Fruit fly (Drosophila melanogaster) whole organism, embryonic: ENCODE data around the gene Tdg.

Experiments used
- Abd-B ChIP-seq: fragments of 200-800 bp; sonication (Bioruptor generic); optimal IDR thresholded peaks from 2 replicates; lab custom pipeline; 2018; ENCODE audit warnings: missing biosample characterization, mild to moderate bottlenecking, missing genetic modification characterization, moderate library complexity
- Bdp1 ChIP-seq: fragments of 200-800 bp; sonication (Bioruptor generic); optimal IDR thresholded peaks from 3 replicates; lab custom pipeline; 2016; ENCODE audit warnings: missing biosample characterization, missing genetic modification characterization
- CG10147 ChIP-seq: fragments of 200-800 bp; sonication (Bioruptor generic); optimal IDR thresholded peaks from 2 replicates; lab custom pipeline; 2019; ENCODE audit warnings: missing biosample characterization, mild to moderate bottlenecking, missing genetic modification characterization, moderate library complexity
- CG10321 ChIP-seq: fragments of 200-800 bp; sonication (Bioruptor generic); IDR thresholded peaks from 2 replicates; pipeline ENCODE4 v1.3.6; 2022; ENCODE audit warnings: missing biosample characterization, missing genetic modification characterization
- CG10543 ChIP-seq: fragments of 200-800 bp; sonication (Bioruptor generic); optimal IDR thresholded peaks from 3 replicates; lab custom pipeline; 2017; ENCODE audit warnings: missing biosample characterization, mild to moderate bottlenecking, missing genetic modification characterization, moderate library complexity
- CG10565 ChIP-seq: fragments of 200-800 bp; sonication (Bioruptor generic); optimal IDR thresholded peaks from 3 replicates; lab custom pipeline; 2016; ENCODE audit warnings: missing biosample characterization, mild to moderate bottlenecking, missing genetic modification characterization
- CG11398 ChIP-seq: fragments of 200-800 bp; sonication (Bioruptor generic); optimal IDR thresholded peaks from 2 replicates; lab custom pipeline; 2016; ENCODE audit warnings: missing biosample characterization, missing genetic modification characterization
- CG13424 ChIP-seq: fragments of 200-800 bp; sonication (Bioruptor generic); optimal IDR thresholded peaks from 2 replicates; lab custom pipeline; 2019; ENCODE audit warnings: missing biosample characterization, mild to moderate bottlenecking, missing genetic modification characterization, moderate library complexity
- CG15073 ChIP-seq: fragments of 200-800 bp; sonication (Bioruptor generic); optimal IDR thresholded peaks from 2 replicates; lab custom pipeline; 2016; ENCODE audit warnings: missing biosample characterization, missing genetic modification characterization
- CG15514 ChIP-seq: fragments of 200-800 bp; sonication (Bioruptor generic); optimal IDR thresholded peaks from 3 replicates; lab custom pipeline; 2017; ENCODE audit warnings: missing biosample characterization, missing genetic modification characterization, mild to moderate bottlenecking, moderate library complexity, missing genetic modification reagents
- CG15696 ChIP-seq: fragments of 200-800 bp; sonication (Bioruptor generic); optimal IDR thresholded peaks from 2 replicates; lab custom pipeline; 2019; ENCODE audit warnings: missing biosample characterization, mild to moderate bottlenecking, missing genetic modification characterization, moderate library complexity
- CG1603 ChIP-seq: fragments of 200-800 bp; sonication (Bioruptor generic); optimal IDR thresholded peaks from 2 replicates; lab custom pipeline; 2019; ENCODE audit warnings: missing biosample characterization, mild to moderate bottlenecking, missing genetic modification characterization, moderate library complexity
- CG17361 ChIP-seq: fragments of 200-800 bp; sonication (Bioruptor generic); IDR thresholded peaks from 3 replicates; pipeline ENCODE4 v1.3.6; 2022; ENCODE audit warnings: missing biosample characterization, missing genetic modification characterization
- CG17385 ChIP-seq: fragments of 200-800 bp; sonication (Bioruptor generic); optimal IDR thresholded peaks from 3 replicates; lab custom pipeline; 2018; ENCODE audit warnings: missing biosample characterization, mild to moderate bottlenecking, missing genetic modification characterization
- CG18619 ChIP-seq: fragments of 200-800 bp; sonication (Bioruptor generic); optimal IDR thresholded peaks from 3 replicates; lab custom pipeline; 2017; ENCODE audit warnings: missing biosample characterization, mild to moderate bottlenecking, missing genetic modification characterization
- CG30431 ChIP-seq: fragments of 200-800 bp; sonication (Bioruptor generic); optimal IDR thresholded peaks from 2 replicates; lab custom pipeline; 2017; ENCODE audit warnings: missing biosample characterization, missing genetic modification characterization
- CG33557 ChIP-seq: fragments of 200-800 bp; sonication (Bioruptor generic); optimal IDR thresholded peaks from 2 replicates; lab custom pipeline; 2019; ENCODE audit warnings: missing biosample characterization, mild to moderate bottlenecking, missing genetic modification characterization, moderate library complexity
- CG34224 ChIP-seq: fragments of 200-800 bp; sonication (Bioruptor generic); IDR thresholded peaks from 3 replicates; pipeline ENCODE4 v1.3.6; 2022; ENCODE audit warnings: missing biosample characterization, missing genetic modification characterization; ENCODE audit not compliant: partially characterized antibody
- CG34376 ChIP-seq: fragments of 200-800 bp; sonication (Bioruptor generic); optimal IDR thresholded peaks from 2 replicates; lab custom pipeline; 2018; ENCODE audit warnings: missing biosample characterization, mild to moderate bottlenecking, missing genetic modification characterization
- CG8388 ChIP-seq: fragments of 200-800 bp; sonication (Bioruptor generic); optimal IDR thresholded peaks from 2 replicates; lab custom pipeline; 2019; ENCODE audit warnings: missing biosample characterization, mild to moderate bottlenecking, missing genetic modification characterization, moderate library complexity
- Chrac-16 ChIP-seq: fragments of 200-800 bp; sonication (Bioruptor generic); optimal IDR thresholded peaks from 3 replicates; lab custom pipeline; 2016; ENCODE audit warnings: missing biosample characterization, missing genetic modification characterization
- E2f2 ChIP-seq: fragments of 200-800 bp; sonication (Bioruptor generic); IDR thresholded peaks from 2 replicates; pipeline ENCODE4 v1.3.6; 2022; ENCODE audit warnings: missing biosample characterization, missing genetic modification characterization
- Hr39 ChIP-seq: fragments of >200 bp; optimal IDR thresholded peaks from 2 replicates; lab custom pipeline; 2017
- Jarid2 ChIP-seq: fragments of 200-800 bp; sonication (Bioruptor generic); optimal IDR thresholded peaks from 3 replicates; lab custom pipeline; 2017; ENCODE audit warnings: mild to moderate bottlenecking, missing biosample characterization, missing genetic modification reagents, missing genetic modification characterization
- MTF-1 ChIP-seq: fragments of 200-800 bp; sonication (Bioruptor generic); optimal IDR thresholded peaks from 2 replicates; lab custom pipeline; 2018; ENCODE audit warnings: missing biosample characterization, mild to moderate bottlenecking, missing genetic modification characterization, borderline replicate concordance
- Med ChIP-seq: fragments of 200-800 bp; sonication (Bioruptor generic); peaks from one replicate; lab custom pipeline; 2016; ENCODE audit warnings: missing biosample characterization, missing genetic modification characterization, mild to moderate bottlenecking, inconsistent platforms, moderate library complexity
- Meics ChIP-seq: fragments of 200-800 bp; sonication (Bioruptor generic); optimal IDR thresholded peaks from 2 replicates; lab custom pipeline; 2017; ENCODE audit warnings: missing biosample characterization, mild to moderate bottlenecking, missing genetic modification characterization
- Mes4 ChIP-seq: fragments of 200-800 bp; sonication (Bioruptor generic); optimal IDR thresholded peaks from 2 replicates; lab custom pipeline; 2016; ENCODE audit warnings: missing biosample characterization, missing genetic modification characterization
- Nf-YB ChIP-seq: fragments of 200-800 bp; sonication (Bioruptor generic); optimal IDR thresholded peaks from 3 replicates; lab custom pipeline; 2019; ENCODE audit warnings: missing biosample characterization, mild to moderate bottlenecking, missing genetic modification characterization, moderate library complexity
- PHDP ChIP-seq: fragments of 200-800 bp; sonication (Bioruptor generic); optimal IDR thresholded peaks from 3 replicates; lab custom pipeline; 2018; ENCODE audit warnings: missing biosample characterization, mild to moderate bottlenecking, missing genetic modification characterization, moderate library complexity
- Trl ChIP-seq, 3 experiments: fragments of >200 bp in 2 of 3; fragments of 200-800 bp in 1 of 3; sonication (Bioruptor generic) in 1 of 3; optimal IDR thresholded peaks; 2 replicates in 1 of 3; 3 replicates in 2 of 3; lab custom pipeline; 2016 to 2017; ENCODE audit warnings: missing biosample characterization in 1 of 3, missing genetic modification characterization in 1 of 3
- ac ChIP-seq: fragments of 200-800 bp; sonication (Bioruptor generic); optimal IDR thresholded peaks from 3 replicates; lab custom pipeline; 2017; ENCODE audit warnings: missing biosample characterization, mild to moderate bottlenecking, missing genetic modification characterization
- cas ChIP-seq: fragments of 200-800 bp; sonication (Bioruptor generic); IDR thresholded peaks from 2 replicates; pipeline ENCODE4 v1.3.6; 2022; ENCODE audit warnings: missing biosample characterization, missing genetic modification characterization
- croc ChIP-seq: fragments of 200-800 bp; sonication (Bioruptor generic); conservative IDR thresholded peaks from 3 replicates; pipeline ENCODE4 v1.3.6; 2022; ENCODE audit warnings: missing biosample characterization, missing genetic modification characterization
- disco-r ChIP-seq: fragments of 200-800 bp; sonication (Bioruptor generic); optimal IDR thresholded peaks from 2 replicates; lab custom pipeline; 2016; ENCODE audit warnings: missing biosample characterization, missing genetic modification characterization
- eve ChIP-seq, 2 experiments: fragments of >200 bp; optimal IDR thresholded peaks; 2 replicates each; lab custom pipeline; 2017; ENCODE audit warnings: missing biosample characterization in 2 of 2, missing genetic modification characterization in 2 of 2
- eyg ChIP-seq: fragments of 200-800 bp; sonication (Bioruptor generic); optimal IDR thresholded peaks from 3 replicates; lab custom pipeline; 2016; ENCODE audit warnings: missing biosample characterization, missing genetic modification characterization
- gcm ChIP-seq: fragments of 200-800 bp; sonication (Bioruptor generic); optimal IDR thresholded peaks from 2 replicates; lab custom pipeline; 2019; ENCODE audit warnings: missing biosample characterization, mild to moderate bottlenecking, missing genetic modification characterization, moderate library complexity
- gsb ChIP-seq: fragments of 200-800 bp; sonication (Bioruptor generic); IDR thresholded peaks from 2 replicates; pipeline ENCODE4 v1.3.6; 2022; ENCODE audit warnings: missing biosample characterization, missing genetic modification characterization
- inv ChIP-seq: fragments of 200-800 bp; sonication (Bioruptor generic); IDR thresholded peaks from 2 replicates; pipeline ENCODE4 v1.3.6; 2022; ENCODE audit warnings: missing biosample characterization, missing genetic modification characterization; ENCODE audit not compliant: partially characterized antibody
- klu ChIP-seq: fragments of 200-800 bp; sonication (Bioruptor generic); IDR thresholded peaks from 2 replicates; pipeline ENCODE4 v1.3.6; 2022; ENCODE audit warnings: missing biosample characterization, missing genetic modification characterization
- mld ChIP-seq: fragments of 200-800 bp; sonication (Bioruptor generic); IDR thresholded peaks from 3 replicates; pipeline ENCODE4 v1.3.6; 2022; ENCODE audit warnings: missing biosample characterization, missing genetic modification characterization; ENCODE audit not compliant: partially characterized antibody
- nerfin-1 ChIP-seq: fragments of 200-800 bp; sonication (Bioruptor generic); optimal IDR thresholded peaks from 3 replicates; lab custom pipeline; 2019; ENCODE audit warnings: missing biosample characterization, mild to moderate bottlenecking, missing genetic modification characterization, moderate library complexity
- nmo ChIP-seq: fragments of 200-800 bp; sonication (Bioruptor generic); optimal IDR thresholded peaks from 2 replicates; lab custom pipeline; 2018; ENCODE audit warnings: missing biosample characterization, mild to moderate bottlenecking, missing genetic modification characterization, moderate library complexity
- nom ChIP-seq: fragments of 200-800 bp; sonication (Bioruptor generic); optimal IDR thresholded peaks from 2 replicates; lab custom pipeline; 2017; ENCODE audit warnings: missing biosample characterization, missing genetic modification characterization, mild to moderate bottlenecking, moderate library complexity, missing genetic modification reagents
- sens ChIP-seq: fragments of 200-800 bp; sonication (Bioruptor generic); peaks from one replicate; lab custom pipeline; 2016; ENCODE audit warnings: missing biosample characterization, missing genetic modification characterization
- slp2 ChIP-seq: fragments of 200-800 bp; sonication (Bioruptor generic); optimal IDR thresholded peaks from 2 replicates; lab custom pipeline; 2016; ENCODE audit warnings: missing biosample characterization, missing genetic modification characterization
- sob ChIP-seq: fragments of 200-800 bp; sonication (Bioruptor generic); IDR thresholded peaks from 2 replicates; pipeline ENCODE4 v1.3.6; 2022; ENCODE audit warnings: missing biosample characterization, missing genetic modification characterization

Tdg gene

DNA sequence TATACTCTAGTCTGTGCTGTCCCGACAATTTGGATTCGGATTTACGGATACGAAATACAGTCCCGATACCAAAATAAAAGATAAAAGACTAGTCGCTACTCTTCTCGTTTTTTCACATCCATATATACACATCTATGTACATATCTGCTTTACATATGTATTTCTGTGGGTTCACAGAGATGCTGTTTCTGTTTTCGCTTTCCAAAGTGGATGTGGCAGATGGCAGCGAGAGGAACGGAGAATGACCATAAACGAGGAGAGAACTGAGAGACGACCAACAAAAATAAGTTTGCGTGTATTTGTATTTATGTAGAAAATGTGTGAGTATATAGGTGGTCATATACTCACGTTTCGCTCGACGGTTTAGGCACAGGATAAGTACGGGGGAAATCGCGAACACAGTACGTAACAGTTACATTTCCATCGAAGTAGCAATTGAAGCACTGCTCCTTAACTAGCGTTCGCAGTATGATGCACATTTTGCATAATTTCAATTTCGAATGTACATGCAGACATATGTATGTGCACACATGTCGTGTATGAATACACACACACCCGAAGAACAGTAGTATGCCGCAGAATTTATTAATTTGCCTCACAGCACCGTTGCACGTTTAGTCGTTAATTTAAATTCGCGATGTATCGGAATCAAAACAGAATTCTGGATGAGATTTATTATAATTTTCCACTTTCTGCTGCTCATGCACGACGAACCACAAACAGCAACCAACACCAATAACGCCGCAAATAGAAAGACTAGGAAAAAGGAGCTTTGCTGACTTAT, at the start of gene Tdg (continued):
- TF ChIP-seq Nf-YB (GFP tag; lab: Kevin White, UChicago) (no peak), Jarid2 (GFP tag; lab: Kevin White, UChicago) (no peak), CG30431 (GFP tag; lab: Kevin White, UChicago) (no peak), nom (GFP tag; lab: Kevin White, UChicago) (peak; percentile 10), CG10565 (GFP tag; lab: Kevin White, UChicago) (no peak), Chrac-16 (GFP tag; lab: Kevin White, UChicago) (no peak), CG34376 (peak; percentile 66), MTF-1 (GFP tag; lab: Kevin White, UChicago) (no peak), croc (GFP tag; lab: Robert Waterston, UW) (no peak), Hr39 (lab: Kevin White, UChicago) (no peak), Abd-B (no peak), CG11398 (peak; percentile 14), Med (GFP tag; lab: Kevin White, UChicago) (peak; percentile 57), gcm (GFP tag; lab: Kevin White, UChicago) (no peak), CG10147 (GFP tag; lab: Kevin White, UChicago) (no peak), disco-r (GFP tag; lab: Kevin White, UChicago) (no peak), sob (GFP tag; lab: Robert Waterston, UW) (no peak), CG17385 (GFP tag; lab: Kevin White, UChicago) (peak; percentile 10), CG33557 (no peak), CG15514 (no peak), mld (GFP tag; lab: Robert Waterston, UW) (no peak), CG17361 (GFP tag; lab: Robert Waterston, UW) (no peak), cas (GFP tag; lab: Robert Waterston, UW) (no peak), PHDP (tag; lab: Kevin White, UChicago) (no peak), Trl (optimal IDR thresholded peaks at IDR 0.05; lab: Kevin White, UChicago) (peak; percentile 81 to 92), Trl (GFP tag; optimal IDR thresholded peaks at IDR 0.05; lab: Kevin White, UChicago) (no peak), slp2 (GFP tag; lab: Kevin White, UChicago) (no peak), CG15696 (tag; lab: Kevin White, UChicago) (no peak), CG1603 (tag; lab: Kevin White, UChicago) (no peak), nmo (GFP tag; lab: Kevin White, UChicago) (no peak), gsb (no peak), sens (GFP tag; lab: Kevin White, UChicago) (peak; percentile 82), E2f2 (GFP tag; lab: Robert Waterston, UW) (no peak), Meics (GFP tag; lab: Kevin White, UChicago) (no peak), CG10321 (no peak), ac (no peak), eve (GFP tag; optimal IDR thresholded peaks at IDR 0.05; lab: Kevin White, UChicago) (peak in 1 of 2 experiments; percentile 83), CG13424 (tag; lab: Kevin White, UChicago) (no peak), Mes4 (GFP tag; lab: Kevin White, UChicago) (no peak), CG34224 (GFP tag; lab: Robert Waterston, UW) (peak; percentile 48; the same call in 1 of the 3 replicates), CG15073 (GFP tag; lab: Kevin White, UChicago) (no peak), nerfin-1 (peak; percentile 1), CG8388 (no peak), klu (GFP tag; lab: Robert Waterston, UW) (no peak), Bdp1 (GFP tag; lab: Kevin White, UChicago) (no peak), inv (no peak), CG18619 (GFP tag; lab: Kevin White, UChicago) (no peak), CG10543 (no peak), eyg (no peak)
